Fruit fly (Drosophila melanogaster): ENCODE data around the gene ND-B14.5B.

ND-B14.5B gene

dm6 chr2L:3120820-3121219 lies 24.8 kb downstream of the ND-B14.5B start:
- TF ChIP-seq CG3281 (GFP tag; optimal IDR thresholded peaks at IDR 0.05) (peak; percentile 1), kah (GFP tag; optimal IDR thresholded peaks at IDR 0.05) (no peak), Bgb (GFP tag; IDR thresholded peaks at IDR 0.05; ENCODE audit: partially characterized antibody) (no peak), Med (GFP tag) (peak; percentile 32), Pdp1 (GFP tag; optimal IDR thresholded peaks at IDR 0.05) (peak in 1 of 2 experiments; percentile 90), trem (tag; optimal IDR thresholded peaks at IDR 0.05) (no peak), Vsx1 (GFP tag; optimal IDR thresholded peaks at IDR 0.05) (peak; percentile 6), CG2202 (tag; optimal IDR thresholded peaks at IDR 0.05) (no peak), ATbp (GFP tag; optimal IDR thresholded peaks at IDR 0.05) (peak; percentile 30), ci (GFP tag; IDR thresholded peaks at IDR 0.05) (peak; percentile 52; the same call in 2 of the 3 replicates), PHDP (tag; optimal IDR thresholded peaks at IDR 0.05) (peak; percentile 5), Asciz (GFP tag; optimal IDR thresholded peaks at IDR 0.05) (peak; percentile 10), row (GFP tag; IDR thresholded peaks at IDR 0.05) (no peak)

dm6 chr2L:3119613-3120012 lies 26.0 kb downstream of the ND-B14.5B start:
- TF ChIP-seq vnd (GFP tag; IDR thresholded peaks at IDR 0.05; ENCODE audit: partially characterized antibody) = no peak
- TF ChIP-seq CG3065 (GFP tag; optimal IDR thresholded peaks at IDR 0.05) = no peak
- TF ChIP-seq ro (GFP tag; IDR thresholded peaks at IDR 0.05) = no peak
- no peak for TF ChIP-seq CG8924 (tag; optimal IDR thresholded peaks at IDR 0.05)
- no peak for TF ChIP-seq btn (GFP tag; optimal IDR thresholded peaks at IDR 0.05)
- peak; percentile 81 for TF ChIP-seq Awh (GFP tag; IDR thresholded peaks at IDR 0.05)
- TF ChIP-seq Mrtf (GFP tag; IDR thresholded peaks at IDR 0.05) = no peak
- no peak for TF ChIP-seq CG17359 (tag; optimal IDR thresholded peaks at IDR 0.05)
- no peak for TF ChIP-seq Hey (tag; optimal IDR thresholded peaks at IDR 0.05)
- no peak for TF ChIP-seq CG13123 (GFP tag; optimal IDR thresholded peaks at IDR 0.05)
- TF ChIP-seq CG16813 (GFP tag; IDR thresholded peaks at IDR 0.05; ENCODE audit: partially characterized antibody) = no peak
- TF ChIP-seq mam (GFP tag; optimal IDR thresholded peaks at IDR 0.05) = no peak
- no peak for TF ChIP-seq CG6813 (GFP tag; optimal IDR thresholded peaks at IDR 0.05)
- no peak for TF ChIP-seq nerfin-1 (tag; optimal IDR thresholded peaks at IDR 0.05)
- TF ChIP-seq CG43689 (GFP tag; IDR thresholded peaks at IDR 0.05) = no peak
- no peak for TF ChIP-seq Lpt (GFP tag; optimal IDR thresholded peaks at IDR 0.05)
- no peak for TF ChIP-seq shn (GFP tag; optimal IDR thresholded peaks at IDR 0.05)
- TF ChIP-seq CG17802 (tag; optimal IDR thresholded peaks at IDR 0.05) = no peak
- TF ChIP-seq Hr78 (GFP tag; optimal IDR thresholded peaks at IDR 0.05) = peak in 1 of 2 experiments; percentile 12
- no peak for TF ChIP-seq onecut (GFP tag; IDR thresholded peaks at IDR 0.05)
- no peak for TF ChIP-seq CG18011 (GFP tag; optimal IDR thresholded peaks at IDR 0.05)
- TF ChIP-seq sob (GFP tag; IDR thresholded peaks at IDR 0.05) = no peak; the same call in 1 of the 2 replicates
- peak; percentile 40 for TF ChIP-seq oc (tag; optimal IDR thresholded peaks at IDR 0.05)
- no peak for TF ChIP-seq Dref (GFP tag; IDR thresholded peaks at IDR 0.05)
- TF ChIP-seq CG2875 (GFP tag; optimal IDR thresholded peaks at IDR 0.05) = no peak
- no peak for TF ChIP-seq CG5180 (GFP tag; optimal IDR thresholded peaks at IDR 0.05)
- no peak for TF ChIP-seq az2 (GFP tag; optimal IDR thresholded peaks at IDR 0.05)
- no peak for TF ChIP-seq Bgb (GFP tag; IDR thresholded peaks at IDR 0.05; ENCODE audit: partially characterized antibody)
- TF ChIP-seq pum (GFP tag; optimal IDR thresholded peaks at IDR 0.05) = no peak
- TF ChIP-seq CG1602 (GFP tag; optimal IDR thresholded peaks at IDR 0.05) = no peak
- no peak for TF ChIP-seq CG16779 (GFP tag; IDR thresholded peaks at IDR 0.05)
- TF ChIP-seq Dbx (GFP tag; IDR thresholded peaks at IDR 0.05) = 0 out of 3 replicates have a peak, but pooled peaks have one; percentile 8
- TF ChIP-seq ERR (GFP tag; optimal IDR thresholded peaks at IDR 0.05) = no peak
- TF ChIP-seq Med (GFP tag) = peak; percentile 49
- no peak for TF ChIP-seq Camta (GFP tag; optimal IDR thresholded peaks at IDR 0.05)
- peak; percentile 60 for TF ChIP-seq CG12769 (tag; optimal IDR thresholded peaks at IDR 0.05)
- TF ChIP-seq schlank (tag; optimal IDR thresholded peaks at IDR 0.05) = no peak
- TF ChIP-seq gsb (GFP tag; IDR thresholded peaks at IDR 0.05) = no peak
- no peak for TF ChIP-seq CG3726 (GFP tag; IDR thresholded peaks at IDR 0.05)

Data from whole organism, embryonic.